Worm (Caenorhabditis elegans): ENCODE data around the gene grl-30.

- TF ChIP-seq ets-7 (tag; optimal IDR thresholded peaks at IDR 0.05), result no peak
- no peak for TF ChIP-seq tra-4 (tag; optimal IDR thresholded peaks at IDR 0.05)
- no peak for TF ChIP-seq ama-1 (optimal IDR thresholded peaks at IDR 0.05)
- no peak for TF ChIP-seq tbx-37 (GFP tag; conservative IDR thresholded peaks at IDR 0.05)
Observed at ce11 chrV:3509878-3510277, 46.2 kb upstream of the grl-30 start, which contains the start of gene str-228.
